Worm (Caenorhabditis elegans) whole organism, L3 larva: ENCODE data around the gene C25F9.13.

Source experiments
- elt-1 ChIP-seq: fragments of 150-350 bp; optimal IDR thresholded peaks from 2 replicates; lab custom pipeline; 2014; ENCODE audit warnings: missing biosample characterization, missing genetic modification characterization
- fos-1 ChIP-seq: fragments of 150-350 bp; optimal IDR thresholded peaks from 2 replicates; lab custom pipeline; 2014; ENCODE audit warnings: missing biosample characterization, missing genetic modification characterization
- mml-1 ChIP-seq: fragments of 150-350 bp; sonication (generic microtip); optimal IDR thresholded peaks from 3 replicates; lab custom pipeline; 2014; ENCODE audit warnings: missing biosample characterization, missing genetic modification characterization
- nfya-1 ChIP-seq: sonication (generic microtip); optimal IDR thresholded peaks from 2 replicates; lab custom pipeline; 2017; ENCODE audit warnings: missing genetic modification characterization, mild to moderate bottlenecking, missing compliant biosample characterization, antibody characterized with exemption, moderate library complexity; ENCODE audit not compliant: insufficient read depth
- nhr-237 ChIP-seq: fragments of 150-350 bp; optimal IDR thresholded peaks from 2 replicates; lab custom pipeline; 2014; ENCODE audit warnings: missing biosample characterization, missing genetic modification characterization
- pha-4 ChIP-seq: fragments of 150-350 bp; optimal IDR thresholded peaks from 2 replicates; lab custom pipeline; 2014; ENCODE audit warnings: missing biosample characterization, missing genetic modification reagents, missing genetic modification characterization
- unc-39 ChIP-seq: sonication (generic microtip); optimal IDR thresholded peaks from 4 replicates; lab custom pipeline; 2017; ENCODE audit warnings: missing biosample characterization, missing genetic modification characterization
- zag-1 ChIP-seq: fragments of 150-350 bp; optimal IDR thresholded peaks from 2 replicates; lab custom pipeline; 2014; ENCODE audit warnings: missing biosample characterization, missing genetic modification characterization
- ztf-11 ChIP-seq: fragments of 150-350 bp; optimal IDR thresholded peaks from 2 replicates; lab custom pipeline; 2014; ENCODE audit warnings: missing biosample characterization, missing genetic modification characterization
- ztf-4 ChIP-seq: fragments of 150-350 bp; optimal IDR thresholded peaks from 2 replicates; lab custom pipeline; 2014; ENCODE audit warnings: missing biosample characterization, missing genetic modification characterization

- TF ChIP-seq ztf-11 (no peak), zag-1 (tag; lab: Kevin White, UChicago) (no peak), mml-1 (no peak), fos-1 (tag; lab: Kevin White, UChicago) (no peak), unc-39 (tag; lab: Kevin White, UChicago) (no peak), elt-1 (no peak), nhr-237 (tag; lab: Kevin White, UChicago) (no peak), nfya-1 (no peak), pha-4 (tag; lab: Kevin White, UChicago) (no peak), ztf-4 (tag; lab: Kevin White, UChicago) (no peak)
Observed at ce11 chrV:19417836-19418235, 19.1 kb upstream of the C25F9.13 start, which contains the start of gene C25F9.15.
